Worm (Caenorhabditis elegans): ENCODE results near the gene npp-5.
A peak's percentile ranks its signal among the peaks of the same experiment; 100 is the strongest.

The npp-5 gene

DNA sequence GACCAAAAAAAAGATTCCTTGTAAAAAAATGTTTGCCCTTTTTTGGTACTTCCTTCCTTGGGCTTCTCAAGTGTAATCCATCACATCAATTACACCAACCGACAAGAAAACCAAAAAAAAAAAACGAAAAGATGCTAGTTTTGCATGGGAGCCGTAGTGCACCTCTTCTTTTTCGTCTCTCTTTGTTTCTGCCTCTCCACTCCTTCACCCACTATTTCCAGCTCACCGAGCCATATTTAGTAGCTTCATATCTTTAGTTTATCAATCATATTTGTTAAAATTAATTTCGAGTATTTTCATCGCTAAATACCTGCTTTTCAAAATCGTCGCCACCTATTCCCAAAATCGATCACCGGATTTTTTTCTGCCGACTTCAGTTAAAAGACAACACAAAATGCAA lies 1.1 kb upstream of the npp-5 start, which contains the start of gene F07A11.4:
TSS of gene F07A11.4 (plus strand) at position 301 of the 400 bp plus-strand sequence.
- TF ChIP-seq ets-7 (tag; optimal IDR thresholded peaks at IDR 0.05) (no peak), flt-1 (GFP tag; IDR thresholded peaks at IDR 0.05) (no peak), tbx-11 (GFP tag; IDR thresholded peaks at IDR 0.05) (no peak)

DNA sequence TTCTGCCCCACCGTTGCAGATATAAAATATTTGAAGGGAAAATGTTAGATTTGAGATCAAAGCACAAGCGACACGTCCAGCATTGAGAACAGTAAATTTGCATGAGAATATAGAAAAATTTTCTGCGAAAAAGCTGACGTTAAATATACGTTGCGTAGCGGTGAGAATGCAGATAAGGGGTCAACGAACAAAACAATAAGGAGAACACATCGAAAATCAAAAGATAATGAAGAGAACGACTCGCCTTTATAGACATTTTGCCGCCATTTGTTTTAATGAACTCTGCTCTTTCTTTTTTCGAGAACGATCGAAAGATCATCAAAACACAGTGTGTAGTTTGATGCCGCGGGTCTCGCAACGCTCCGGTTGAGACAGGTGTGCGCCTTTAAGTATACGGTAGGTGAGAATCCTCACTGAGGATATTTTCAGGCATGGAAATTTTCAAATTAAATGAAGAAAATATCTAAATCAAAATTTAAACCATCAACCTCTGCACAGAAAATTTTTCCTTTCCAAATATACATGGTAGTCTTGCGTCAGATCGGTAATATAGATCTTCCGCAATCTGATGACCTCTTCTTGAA lies 3.4 kb downstream of the npp-5 start:
- TF ChIP-seq hmg-4 (GFP tag; optimal IDR thresholded peaks at IDR 0.05), result no peak
- no peak for TF ChIP-seq hmbx-1 (tag; optimal IDR thresholded peaks at IDR 0.05)
- no peak for TF ChIP-seq ets-7 (tag; optimal IDR thresholded peaks at IDR 0.05)
- TF ChIP-seq tbx-11 (GFP tag; IDR thresholded peaks at IDR 0.05), result no peak
- TF ChIP-seq scrt-1 (GFP tag; IDR thresholded peaks at IDR 0.05), result no peak
- no peak for TF ChIP-seq tra-4 (tag; optimal IDR thresholded peaks at IDR 0.05)

DNA sequence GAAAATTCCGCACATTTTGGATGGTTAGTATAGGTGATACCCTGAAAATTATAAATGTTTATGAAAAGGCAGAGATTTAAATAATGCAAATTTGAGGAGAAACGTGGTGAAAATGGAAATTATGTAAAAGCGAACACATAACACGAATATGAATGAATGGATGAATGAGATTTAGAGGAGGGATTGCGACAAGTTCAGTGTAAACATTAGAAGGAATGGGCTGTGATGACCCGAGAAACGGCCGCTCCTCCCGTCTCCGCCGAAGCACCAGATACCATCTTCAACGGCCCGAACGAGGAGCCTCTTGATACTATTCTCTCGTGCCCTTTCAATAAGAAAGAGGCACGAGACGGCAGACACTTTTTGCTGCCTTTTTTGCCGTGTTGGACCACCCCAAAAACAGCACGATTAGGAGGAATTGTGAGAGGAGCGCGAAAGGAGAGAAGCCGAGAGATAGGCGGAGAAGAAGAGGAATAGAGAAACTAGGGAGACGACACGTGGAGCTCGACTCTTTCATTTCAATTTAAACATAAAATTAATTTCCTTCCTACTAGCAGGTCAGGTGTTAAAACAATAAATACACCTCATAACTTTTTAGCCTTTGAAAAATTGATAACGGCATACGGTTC lies 4.1 kb downstream of the npp-5 start, which contains the start of gene gfat-1:
TSS of gene gfat-1 (minus strand) at position 51 of the 629 bp plus-strand sequence.
- no peak for TF ChIP-seq ama-1 (optimal IDR thresholded peaks at IDR 0.05)
- TF ChIP-seq hmg-4 (GFP tag; optimal IDR thresholded peaks at IDR 0.05), result peak; percentile 6

DNA sequence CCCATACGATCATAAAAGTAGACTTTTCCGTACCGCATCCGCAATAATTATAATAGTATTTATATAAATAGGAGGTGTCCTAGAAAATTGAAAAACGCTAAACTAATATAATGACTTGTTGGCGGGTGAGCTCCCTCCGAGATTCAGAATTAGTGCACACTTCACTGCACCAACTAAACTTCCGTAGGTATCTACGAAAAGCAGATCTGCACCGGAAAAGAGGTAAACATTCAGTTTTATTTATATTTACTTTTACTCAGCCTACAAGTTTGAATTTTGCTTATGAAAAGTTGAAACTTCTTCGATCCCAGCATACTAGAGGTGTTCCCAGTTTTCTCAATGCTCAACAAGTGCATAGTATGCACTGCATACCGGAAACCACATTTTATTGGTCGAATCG lies 7.6 kb downstream of the npp-5 start, which contains the start of gene F07A11.1:
TSS of gene F07A11.1 (minus strand) at position 101 of the 400 bp plus-strand sequence.
- no peak for TF ChIP-seq hmg-4 (GFP tag; optimal IDR thresholded peaks at IDR 0.05)
- TF ChIP-seq ets-7 (tag; optimal IDR thresholded peaks at IDR 0.05), result no peak
- TF ChIP-seq B0310.2 (tag; optimal IDR thresholded peaks at IDR 0.05), result no peak
- no peak for TF ChIP-seq sea-1 (GFP tag; conservative IDR thresholded peaks at IDR 0.05)
- TF ChIP-seq flt-1 (GFP tag; IDR thresholded peaks at IDR 0.05), result no peak
- no peak for TF ChIP-seq ama-1 (optimal IDR thresholded peaks at IDR 0.05)
- TF ChIP-seq tbx-11 (GFP tag; IDR thresholded peaks at IDR 0.05), result no peak
- TF ChIP-seq hnd-1 (tag; optimal IDR thresholded peaks at IDR 0.05), result no peak
- TF ChIP-seq scrt-1 (GFP tag; IDR thresholded peaks at IDR 0.05), result no peak
- TF ChIP-seq hmbx-1 (tag; optimal IDR thresholded peaks at IDR 0.05), result no peak
- no peak for TF ChIP-seq ceh-36 (tag; optimal IDR thresholded peaks at IDR 0.05)

DNA sequence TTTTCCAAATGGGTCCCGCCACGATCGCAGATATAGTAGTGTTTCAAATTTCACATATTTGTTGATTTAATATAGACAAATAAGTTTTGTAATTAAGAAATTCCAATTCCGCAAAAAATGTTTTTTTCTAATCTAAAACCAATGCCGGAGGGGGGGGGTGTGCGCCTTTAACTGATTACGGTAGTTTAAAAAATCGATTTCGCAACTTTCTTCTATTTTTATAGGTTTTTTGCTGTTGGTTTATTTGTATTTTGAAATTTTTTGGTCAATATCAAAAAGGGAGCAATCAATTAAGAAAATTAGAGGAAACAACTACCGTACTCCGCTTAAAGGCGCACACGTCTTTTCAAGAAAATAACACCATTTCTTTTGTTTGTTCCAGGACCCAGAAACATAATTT lies 8.1 kb downstream of the npp-5 start:
- TF ChIP-seq hmbx-1 (tag; optimal IDR thresholded peaks at IDR 0.05) (no peak), pes-1 (GFP tag; IDR thresholded peaks at IDR 0.05) (no peak), ceh-36 (tag; optimal IDR thresholded peaks at IDR 0.05) (no peak), F13C5.2 (tag; optimal IDR thresholded peaks at IDR 0.05) (no peak), tbx-37 (GFP tag; conservative IDR thresholded peaks at IDR 0.05) (no peak), tbx-11 (GFP tag; IDR thresholded peaks at IDR 0.05) (no peak)

DNA sequence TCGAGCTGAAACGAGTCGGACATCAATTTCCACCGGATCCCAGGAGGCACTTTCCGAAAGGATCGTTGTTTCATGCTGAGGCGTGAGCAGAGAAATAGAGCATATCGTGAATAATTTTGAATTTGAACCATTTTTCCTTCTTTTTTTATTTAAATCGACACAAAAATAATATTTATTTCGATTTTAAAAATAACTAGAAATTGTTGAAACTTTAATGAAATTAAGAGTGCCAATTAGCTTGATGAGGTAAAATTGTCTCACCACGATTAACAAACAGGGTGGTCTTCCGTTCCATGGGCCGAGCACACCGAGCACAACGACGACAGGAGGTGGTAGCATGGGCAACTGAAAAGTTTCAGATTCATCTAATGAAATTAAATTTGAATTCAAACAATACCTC lies 11.3 kb downstream of the npp-5 start:
- no peak for TF ChIP-seq B0310.2 (tag; optimal IDR thresholded peaks at IDR 0.05)
- no peak for TF ChIP-seq flt-1 (GFP tag; IDR thresholded peaks at IDR 0.05)
- TF ChIP-seq ama-1 (optimal IDR thresholded peaks at IDR 0.05), result no peak
- TF ChIP-seq ceh-13 (GFP tag; optimal IDR thresholded peaks at IDR 0.05), result no peak
- TF ChIP-seq hmg-4 (GFP tag; optimal IDR thresholded peaks at IDR 0.05), result no peak
- no peak for TF ChIP-seq tra-4 (tag; optimal IDR thresholded peaks at IDR 0.05)
- no peak for TF ChIP-seq sea-1 (GFP tag; conservative IDR thresholded peaks at IDR 0.05)
- TF ChIP-seq aly-1 (tag; optimal IDR thresholded peaks at IDR 0.05), result no peak
- TF ChIP-seq tbx-37 (GFP tag; conservative IDR thresholded peaks at IDR 0.05), result no peak
- TF ChIP-seq ets-7 (tag; optimal IDR thresholded peaks at IDR 0.05), result no peak
- TF ChIP-seq hmbx-1 (tag; optimal IDR thresholded peaks at IDR 0.05), result no peak
- TF ChIP-seq pes-1 (GFP tag; IDR thresholded peaks at IDR 0.05), result no peak
- no peak for TF ChIP-seq hnd-1 (tag; optimal IDR thresholded peaks at IDR 0.05)
- TF ChIP-seq tbx-11 (GFP tag; IDR thresholded peaks at IDR 0.05), result no peak
- no peak for TF ChIP-seq ceh-36 (tag; optimal IDR thresholded peaks at IDR 0.05)
- no peak for TF ChIP-seq F13C5.2 (tag; optimal IDR thresholded peaks at IDR 0.05)
- no peak for TF ChIP-seq scrt-1 (GFP tag; IDR thresholded peaks at IDR 0.05)

DNA sequence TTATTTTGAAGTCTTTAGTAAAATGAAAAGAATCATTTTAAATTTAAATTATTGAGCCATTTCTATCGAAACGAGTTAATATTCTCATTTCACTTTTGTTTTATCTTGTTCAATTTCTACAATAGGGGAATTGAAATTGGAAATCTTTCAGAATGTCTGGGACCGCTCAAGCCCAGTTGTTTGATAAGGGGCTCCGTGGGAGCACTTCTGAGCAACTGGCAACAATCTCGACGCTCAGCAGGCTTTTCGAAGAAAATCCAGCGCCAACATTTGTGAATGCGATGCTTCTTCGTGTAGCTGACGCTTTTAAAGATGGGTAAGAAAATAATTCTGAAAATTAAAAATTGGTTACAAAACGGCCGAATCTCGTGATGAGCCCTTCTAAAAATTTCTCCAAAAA lies 16.9 kb downstream of the npp-5 start, which contains the start of gene ints-7:
TSS of gene ints-7 (plus strand) at position 152 of the 400 bp plus-strand sequence.
- no peak for TF ChIP-seq ama-1 (optimal IDR thresholded peaks at IDR 0.05)
- no peak for TF ChIP-seq hnd-1 (tag; optimal IDR thresholded peaks at IDR 0.05)
- no peak for TF ChIP-seq ets-7 (tag; optimal IDR thresholded peaks at IDR 0.05)
- no peak for TF ChIP-seq B0310.2 (tag; optimal IDR thresholded peaks at IDR 0.05)
- no peak for TF ChIP-seq tra-4 (tag; optimal IDR thresholded peaks at IDR 0.05)
- TF ChIP-seq ceh-13 (GFP tag; optimal IDR thresholded peaks at IDR 0.05), result no peak
- no peak for TF ChIP-seq pes-1 (GFP tag; IDR thresholded peaks at IDR 0.05)
- TF ChIP-seq F13C5.2 (tag; optimal IDR thresholded peaks at IDR 0.05), result no peak
- no peak for TF ChIP-seq ceh-36 (tag; optimal IDR thresholded peaks at IDR 0.05)
- no peak for TF ChIP-seq hmbx-1 (tag; optimal IDR thresholded peaks at IDR 0.05)
- no peak for TF ChIP-seq scrt-1 (GFP tag; IDR thresholded peaks at IDR 0.05)
- TF ChIP-seq sea-1 (GFP tag; conservative IDR thresholded peaks at IDR 0.05), result no peak
- TF ChIP-seq tbx-11 (GFP tag; IDR thresholded peaks at IDR 0.05), result no peak
- TF ChIP-seq flt-1 (GFP tag; IDR thresholded peaks at IDR 0.05), result no peak
- no peak for TF ChIP-seq aly-1 (tag; optimal IDR thresholded peaks at IDR 0.05)
- no peak for TF ChIP-seq tbx-37 (GFP tag; conservative IDR thresholded peaks at IDR 0.05)
- TF ChIP-seq hmg-4 (GFP tag; optimal IDR thresholded peaks at IDR 0.05), result no peak

DNA sequence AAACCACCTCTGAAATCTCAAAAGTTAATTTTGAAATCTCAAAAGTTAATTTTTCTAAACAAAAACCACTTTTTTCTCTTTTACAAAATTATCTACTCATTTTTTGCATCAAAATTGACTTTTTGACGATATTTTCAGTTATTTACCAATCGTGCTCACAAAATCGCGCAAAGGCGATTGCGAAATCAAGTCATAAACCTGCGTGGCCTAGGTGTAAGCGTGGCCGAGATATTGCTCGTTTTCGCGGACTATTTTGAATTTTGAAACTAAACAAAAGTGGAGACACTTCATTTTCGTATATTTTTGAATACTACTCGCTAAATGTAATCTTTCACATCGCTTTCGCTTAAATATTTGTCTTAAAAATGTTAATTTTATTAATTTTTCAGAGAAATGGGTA lies 21.3 kb downstream of the npp-5 start, which contains the start of gene smc-6:
TSS of gene smc-6 (plus strand) at position 390 of the 400 bp plus-strand sequence.
- TF ChIP-seq hnd-1 (tag; optimal IDR thresholded peaks at IDR 0.05), result no peak
- no peak for TF ChIP-seq flt-1 (GFP tag; IDR thresholded peaks at IDR 0.05)
- TF ChIP-seq hmbx-1 (tag; optimal IDR thresholded peaks at IDR 0.05), result no peak
- no peak for TF ChIP-seq pes-1 (GFP tag; IDR thresholded peaks at IDR 0.05)
- no peak for TF ChIP-seq ceh-36 (tag; optimal IDR thresholded peaks at IDR 0.05)
- no peak for TF ChIP-seq F13C5.2 (tag; optimal IDR thresholded peaks at IDR 0.05)
- no peak for TF ChIP-seq tra-4 (tag; optimal IDR thresholded peaks at IDR 0.05)
- no peak for TF ChIP-seq tbx-37 (GFP tag; conservative IDR thresholded peaks at IDR 0.05)
- no peak for TF ChIP-seq ceh-13 (GFP tag; optimal IDR thresholded peaks at IDR 0.05)
- TF ChIP-seq B0310.2 (tag; optimal IDR thresholded peaks at IDR 0.05), result no peak

All from whole organism, early embryonic.